Fruit fly (Drosophila melanogaster): ENCODE measurements around the gene CG31683.

The CG31683 gene

DNA sequence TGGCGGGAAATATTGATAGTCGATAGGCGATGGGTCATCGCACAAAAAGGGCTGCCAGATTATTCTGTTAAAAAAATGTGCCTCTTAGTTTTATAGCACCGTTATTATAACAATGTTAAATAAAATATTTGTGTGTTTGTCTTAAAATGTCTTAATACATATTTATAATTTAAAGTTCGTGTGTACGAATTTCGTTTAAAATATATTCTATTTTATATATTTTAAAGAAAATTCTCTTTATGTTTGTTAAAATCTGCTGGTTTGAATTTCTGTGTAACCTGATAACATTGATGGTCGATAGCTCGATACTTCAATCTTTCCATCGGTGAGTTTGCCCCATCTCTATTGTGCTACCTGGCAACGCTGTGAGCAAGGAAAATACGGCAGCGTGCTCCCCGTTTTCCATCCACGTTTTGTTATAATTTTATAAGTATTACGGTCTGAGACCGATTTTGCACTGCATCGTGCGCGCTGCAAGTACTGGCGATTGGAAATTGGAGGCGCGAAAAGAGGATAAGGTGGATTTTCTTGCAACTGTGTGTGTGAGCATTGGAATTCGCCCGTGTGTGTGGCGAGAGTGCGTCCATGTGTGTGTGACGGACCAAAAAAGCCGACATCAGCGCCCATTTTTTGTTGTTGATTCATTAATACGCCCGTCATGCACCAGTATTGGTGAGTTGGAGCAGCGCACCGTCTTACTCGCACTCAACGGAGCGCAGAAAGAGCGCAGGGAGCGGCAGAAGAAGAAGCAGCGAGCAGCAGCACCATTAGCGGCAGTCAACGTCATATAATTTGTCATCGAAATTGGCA, 32.8 kb downstream of the CG31683 start, which contains the start of the genes CG10949 and Arpc2:
TSS of gene CG10949 (minus strand) at position 165 of the 810 bp plus-strand sequence.
TSS of gene Arpc2 (plus strand) at position 304 of the 810 bp plus-strand sequence.
- TF ChIP-seq Hr83 (GFP tag; optimal IDR thresholded peaks at IDR 0.05; ENCODE audit: poor library complexity, severe bottlenecking) (peak; percentile 71), Abd-B (GFP tag; optimal IDR thresholded peaks at IDR 0.05) (no peak), sv (GFP tag; optimal IDR thresholded peaks at IDR 0.05) (no peak), Hnf4 (GFP tag; optimal IDR thresholded peaks at IDR 0.05) (peak; percentile 34), Vsx2 (GFP tag; optimal IDR thresholded peaks at IDR 0.05; ENCODE audit: partially characterized antibody) (no peak), psq (GFP tag; optimal IDR thresholded peaks at IDR 0.05) (peak; percentile 2), CrebA (GFP tag; optimal IDR thresholded peaks at IDR 0.05; ENCODE audit: borderline replicate concordance) (no peak), jim (GFP tag; optimal IDR thresholded peaks at IDR 0.05) (no peak), rgr (GFP tag; optimal IDR thresholded peaks at IDR 0.05) (no peak), fru (GFP tag; optimal IDR thresholded peaks at IDR 0.05) (peak; percentile 12), h (GFP tag; optimal IDR thresholded peaks at IDR 0.05) (peak; percentile 13), dsf (GFP tag; optimal IDR thresholded peaks at IDR 0.05; ENCODE audit: borderline replicate concordance) (peak; percentile 38), Rel (GFP tag; optimal IDR thresholded peaks at IDR 0.05) (no peak), Rel (tag; optimal IDR thresholded peaks at IDR 0.05) (peak; percentile 7), Myc (optimal IDR thresholded peaks at IDR 0.05) (no peak), dl (GFP tag; optimal IDR thresholded peaks at IDR 0.05; ENCODE audit: insufficient read depth in 1 of 2, partially characterized antibody in 2 of 2) (peak; percentile 40 to 73), HLH106 (tag; optimal IDR thresholded peaks at IDR 0.05) (peak; percentile 78), OdsH (GFP tag; optimal IDR thresholded peaks at IDR 0.05) (peak; percentile 4), Dif (GFP tag; optimal IDR thresholded peaks at IDR 0.05; ENCODE audit: partially characterized antibody) (peak; percentile 80), ey (GFP tag; optimal IDR thresholded peaks at IDR 0.05) (no peak), Sp1 (GFP tag; optimal IDR thresholded peaks at IDR 0.05) (peak; percentile 14), CG9705 (GFP tag; optimal IDR thresholded peaks at IDR 0.05) (peak; percentile 27), pan (optimal IDR thresholded peaks at IDR 0.05) (no peak), br (GFP tag; optimal IDR thresholded peaks at IDR 0.05) (peak; percentile 11), GATAd (GFP tag; optimal IDR thresholded peaks at IDR 0.05) (no peak), foxo (GFP tag; optimal IDR thresholded peaks at IDR 0.05) (peak in 1 of 2 experiments; percentile 55), lola (GFP tag; optimal IDR thresholded peaks at IDR 0.05) (no peak), Mio (GFP tag; optimal IDR thresholded peaks at IDR 0.05) (no peak), dmrt93B (GFP tag; optimal IDR thresholded peaks at IDR 0.05) (peak; percentile 46), N (GFP tag; optimal IDR thresholded peaks at IDR 0.05) (peak; percentile 62), Hr78 (GFP tag; optimal IDR thresholded peaks at IDR 0.05) (no peak)

DNA sequence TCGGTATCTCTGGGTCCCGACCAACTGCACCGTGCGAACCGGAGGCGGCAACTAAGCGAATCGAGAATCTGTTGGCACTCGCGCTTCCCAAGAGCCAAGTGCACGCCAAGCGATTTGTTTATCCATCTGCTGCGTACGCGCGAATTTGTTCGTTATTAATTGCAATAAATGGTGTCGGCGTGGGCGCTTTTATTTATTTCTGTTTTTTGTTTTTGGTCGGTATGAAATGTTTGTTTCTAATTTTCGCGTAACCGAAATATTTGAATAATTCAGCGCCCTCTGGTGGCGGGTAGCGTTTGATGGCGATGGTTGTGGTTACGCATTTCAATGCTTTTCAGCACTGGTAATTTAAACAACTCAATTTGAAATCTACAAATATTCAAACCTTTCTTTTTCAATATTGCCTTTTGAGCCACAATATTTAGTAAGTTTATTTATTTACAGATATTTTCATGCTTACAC, 35.0 kb downstream of the CG31683 start, which contains the start of gene CG10947:
TSS of gene CG10947 (minus strand) at position 51 of the 462 bp plus-strand sequence.
- TF ChIP-seq Rel (GFP tag; optimal IDR thresholded peaks at IDR 0.05): no peak
- no peak for TF ChIP-seq Rel (tag; optimal IDR thresholded peaks at IDR 0.05)
- TF ChIP-seq Jra (GFP tag; optimal IDR thresholded peaks at IDR 0.05): peak; percentile 9
- TF ChIP-seq Myc (optimal IDR thresholded peaks at IDR 0.05): no peak
- peak; percentile 40 for TF ChIP-seq h (GFP tag; optimal IDR thresholded peaks at IDR 0.05)
- no peak for TF ChIP-seq Abd-B (GFP tag; optimal IDR thresholded peaks at IDR 0.05)
- no peak for TF ChIP-seq dl (GFP tag; optimal IDR thresholded peaks at IDR 0.05; ENCODE audit: insufficient read depth in 1 of 2, partially characterized antibody in 2 of 2)
- peak; percentile 35 for TF ChIP-seq fru (GFP tag; optimal IDR thresholded peaks at IDR 0.05)
- TF ChIP-seq sv (GFP tag; optimal IDR thresholded peaks at IDR 0.05): peak; percentile 65
- no peak for TF ChIP-seq CG32264 (GFP tag; optimal IDR thresholded peaks at IDR 0.05)
- TF ChIP-seq Hnf4 (GFP tag; optimal IDR thresholded peaks at IDR 0.05): peak; percentile 49
- TF ChIP-seq GATAd (GFP tag; optimal IDR thresholded peaks at IDR 0.05): no peak
- TF ChIP-seq Hr83 (GFP tag; optimal IDR thresholded peaks at IDR 0.05; ENCODE audit: poor library complexity, severe bottlenecking): peak; percentile 26
- TF ChIP-seq pan (optimal IDR thresholded peaks at IDR 0.05): no peak
- TF ChIP-seq Mio (GFP tag; optimal IDR thresholded peaks at IDR 0.05): no peak
- TF ChIP-seq jim (GFP tag; optimal IDR thresholded peaks at IDR 0.05): no peak
- no peak for TF ChIP-seq woc (GFP tag; optimal IDR thresholded peaks at IDR 0.05)
- TF ChIP-seq Hr78 (GFP tag; optimal IDR thresholded peaks at IDR 0.05): no peak
- TF ChIP-seq lola (GFP tag; optimal IDR thresholded peaks at IDR 0.05): no peak
- peak; percentile 22 for TF ChIP-seq OdsH (GFP tag; optimal IDR thresholded peaks at IDR 0.05)
- TF ChIP-seq N (GFP tag; optimal IDR thresholded peaks at IDR 0.05): no peak
- TF ChIP-seq usp (GFP tag; optimal IDR thresholded peaks at IDR 0.05): no peak
- TF ChIP-seq psq (GFP tag; optimal IDR thresholded peaks at IDR 0.05): no peak
- no peak for TF ChIP-seq dmrt93B (GFP tag; optimal IDR thresholded peaks at IDR 0.05)
- TF ChIP-seq foxo (GFP tag; optimal IDR thresholded peaks at IDR 0.05): peak in 1 of 2 experiments; percentile 49
- no peak for TF ChIP-seq Sp1 (GFP tag; optimal IDR thresholded peaks at IDR 0.05)
- TF ChIP-seq Dif (GFP tag; optimal IDR thresholded peaks at IDR 0.05; ENCODE audit: partially characterized antibody): no peak
- TF ChIP-seq Vsx2 (GFP tag; optimal IDR thresholded peaks at IDR 0.05; ENCODE audit: partially characterized antibody): no peak
- peak; percentile 62 for TF ChIP-seq rgr (GFP tag; optimal IDR thresholded peaks at IDR 0.05)
- no peak for TF ChIP-seq HLH106 (tag; optimal IDR thresholded peaks at IDR 0.05)
- TF ChIP-seq CrebA (GFP tag; optimal IDR thresholded peaks at IDR 0.05; ENCODE audit: borderline replicate concordance): no peak
- no peak for TF ChIP-seq Dfd (GFP tag; optimal IDR thresholded peaks at IDR 0.05)
- peak; percentile 27 for TF ChIP-seq br (GFP tag; optimal IDR thresholded peaks at IDR 0.05)
- TF ChIP-seq CG9705 (GFP tag; optimal IDR thresholded peaks at IDR 0.05): no peak
- no peak for TF ChIP-seq tai (GFP tag; optimal IDR thresholded peaks at IDR 0.05)
- TF ChIP-seq ey (GFP tag; optimal IDR thresholded peaks at IDR 0.05): no peak
- TF ChIP-seq brk (GFP tag; optimal IDR thresholded peaks at IDR 0.05): no peak
- TF ChIP-seq sage (GFP tag; optimal IDR thresholded peaks at IDR 0.05): no peak
- TF ChIP-seq dsf (GFP tag; optimal IDR thresholded peaks at IDR 0.05; ENCODE audit: borderline replicate concordance): no peak

Measured in whole organism, wandering third instar larva.